Worm (Caenorhabditis elegans) whole organism, young adult: Measurements from ENCODE around the gene C16D9.5.

Source experiments
- F22D6.2 ChIP-seq: sonication (generic microtip); optimal IDR thresholded peaks from 2 replicates; lab custom pipeline; 2016; ENCODE audit warnings: mild to moderate bottlenecking, missing genetic modification characterization, missing compliant biosample characterization
- F33H1.4 ChIP-seq: fragments of 200-800 bp; sonication (Bioruptor generic); IDR thresholded peaks from 2 replicates; pipeline ENCODE4 v1.3.6; 2022; ENCODE audit warnings: missing genetic modification reagents, missing genetic modification characterization, missing compliant biosample characterization
- F39B2.1 ChIP-seq: fragments of 200-800 bp; sonication (Bioruptor generic); IDR thresholded peaks from 2 replicates; pipeline ENCODE4 v1.3.6; 2022; ENCODE audit warnings: missing genetic modification reagents, missing genetic modification characterization, missing compliant biosample characterization
- F52B5.7 ChIP-seq: sonication (generic microtip); optimal IDR thresholded peaks from 2 replicates; lab custom pipeline; 2016; ENCODE audit warnings: mild to moderate bottlenecking, missing genetic modification characterization, missing compliant biosample characterization
- F55B11.4 ChIP-seq: sonication (generic microtip); optimal IDR thresholded peaks from 2 replicates; lab custom pipeline; 2016; ENCODE audit warnings: missing compliant biosample characterization, missing genetic modification characterization, borderline replicate concordance; ENCODE audit not compliant: insufficient read depth
- F57C9.4 ChIP-seq: sonication (generic microtip); optimal IDR thresholded peaks from 2 replicates; lab custom pipeline; 2017; ENCODE audit warnings: mild to moderate bottlenecking, missing genetic modification characterization, missing compliant biosample characterization
- K11D2.4 ChIP-seq: fragments of 200-800 bp; sonication (Bioruptor generic); IDR thresholded peaks from 2 replicates; pipeline ENCODE4 v1.3.6; 2022; ENCODE audit warnings: missing genetic modification reagents, missing genetic modification characterization, missing compliant biosample characterization
- Y67H2A.10 ChIP-seq: fragments of 200-800 bp; sonication (Bioruptor generic); conservative IDR thresholded peaks from 2 replicates; pipeline ENCODE4 v1.3.6; 2022; ENCODE audit warnings: missing genetic modification reagents, missing genetic modification characterization, missing compliant biosample characterization
- aptf-2 ChIP-seq: fragments of 200-800 bp; sonication (Bioruptor generic); conservative IDR thresholded peaks from 2 replicates; pipeline ENCODE4 v1.3.6; 2022; ENCODE audit warnings: missing genetic modification reagents, missing genetic modification characterization, missing compliant biosample characterization
- attf-3 ChIP-seq: fragments of 200-800 bp; sonication (Bioruptor generic); conservative IDR thresholded peaks from 2 replicates; pipeline ENCODE4 v1.3.6; 2022; ENCODE audit warnings: missing genetic modification reagents, missing genetic modification characterization, missing compliant biosample characterization
- ccch-3 ChIP-seq: fragments of 200-800 bp; sonication (Bioruptor generic); optimal IDR thresholded peaks from 2 replicates; lab custom pipeline; 2018; ENCODE audit warnings: mild to moderate bottlenecking, missing genetic modification characterization, missing compliant biosample characterization
- ceh-79 ChIP-seq: sonication (generic microtip); optimal IDR thresholded peaks from 2 replicates; lab custom pipeline; 2017; ENCODE audit warnings: mild to moderate bottlenecking, missing genetic modification characterization, missing compliant biosample characterization
- dpff-1 ChIP-seq: sonication (generic microtip); optimal IDR thresholded peaks from 2 replicates; lab custom pipeline; 2017; ENCODE audit warnings: mild to moderate bottlenecking, missing genetic modification characterization, missing compliant biosample characterization
- efl-1 ChIP-seq: fragments of 150-350 bp; optimal IDR thresholded peaks from 2 replicates; lab custom pipeline; 2014; ENCODE audit warnings: missing biosample characterization, missing genetic modification reagents, missing genetic modification characterization
- hlh-12 ChIP-seq: sonication (generic microtip); optimal IDR thresholded peaks from 2 replicates; lab custom pipeline; 2016; ENCODE audit warnings: missing genetic modification characterization, missing compliant biosample characterization
- lin-35 ChIP-seq, 3 experiments: fragments of 150-350 bp in 2 of 3; sonication (generic microtip) in 1 of 3; optimal IDR thresholded peaks; 2 replicates each; lab custom pipeline; 2014 to 2018; ENCODE audit warnings: missing biosample characterization in 3 of 3, missing genetic modification characterization in 3 of 3, missing genetic modification reagents in 3 of 3
- lir-1 ChIP-seq: fragments of 200-800 bp; sonication (Bioruptor generic); conservative IDR thresholded peaks from 2 replicates; pipeline ENCODE4 v1.3.6; 2022; ENCODE audit warnings: missing genetic modification reagents, missing genetic modification characterization, missing compliant biosample characterization
- lsl-1 ChIP-seq: fragments of 200-800 bp; sonication (Bioruptor generic); optimal IDR thresholded peaks from 2 replicates; lab custom pipeline; 2018; ENCODE audit warnings: mild to moderate bottlenecking, missing genetic modification characterization, moderate library complexity, missing compliant biosample characterization
- lsy-27 ChIP-seq: sonication (generic microtip); optimal IDR thresholded peaks from 2 replicates; lab custom pipeline; 2017; ENCODE audit warnings: missing genetic modification characterization, mild to moderate bottlenecking, missing compliant biosample characterization, antibody characterized with exemption, missing genotype, borderline replicate concordance; ENCODE audit not compliant: insufficient read depth
- mcd-1 ChIP-seq: fragments of 200-800 bp; sonication (Bioruptor generic); IDR thresholded peaks from 2 replicates; pipeline ENCODE4 v1.3.6; 2022; ENCODE audit warnings: missing genetic modification reagents, missing genetic modification characterization, missing compliant biosample characterization
- mel-28 ChIP-seq: sonication (generic microtip); optimal IDR thresholded peaks from 2 replicates; lab custom pipeline; 2016; ENCODE audit warnings: borderline replicate concordance, mild to moderate bottlenecking, missing genetic modification characterization, missing compliant biosample characterization
- mxl-1 ChIP-seq: sonication (generic microtip); optimal IDR thresholded peaks from 2 replicates; lab custom pipeline; 2016; ENCODE audit warnings: missing genetic modification characterization, missing compliant biosample characterization
- nhr-179 ChIP-seq: sonication (generic microtip); optimal IDR thresholded peaks from 2 replicates; lab custom pipeline; 2016; ENCODE audit warnings: mild to moderate bottlenecking, missing genetic modification characterization, missing compliant biosample characterization
- rec-8 ChIP-seq, 2 experiments: sonication (generic microtip); optimal IDR thresholded peaks; 2 replicates each; lab custom pipeline; 2016; ENCODE audit warnings: mild to moderate bottlenecking in 2 of 2, missing genetic modification characterization in 2 of 2, missing genetic modification reagents in 2 of 2, missing genotype in 2 of 2, missing biosample characterization in 1 of 2, missing compliant biosample characterization in 1 of 2, moderate library complexity in 1 of 2
- sea-2 ChIP-seq: fragments of 200-800 bp; sonication (Bioruptor generic); IDR thresholded peaks from 2 replicates; pipeline ENCODE4 v1.3.6; 2022; ENCODE audit warnings: missing genetic modification characterization, missing compliant biosample characterization
- snpc-4 ChIP-seq, 5 experiments: fragments of 150-350 bp in 1 of 5; sonication (generic microtip) in 4 of 5; optimal IDR thresholded peaks; 2 replicates each; lab custom pipeline; 2014 to 2018; ENCODE audit warnings: missing genetic modification characterization in 5 of 5, missing biosample characterization in 3 of 5, antibody characterized with exemption in 2 of 5, mild to moderate bottlenecking in 2 of 5, missing compliant biosample characterization in 2 of 5, missing genotype in 2 of 5, moderate library complexity in 2 of 5, missing genetic modification reagents in 1 of 5
- somi-1 ChIP-seq: fragments of 200-800 bp; sonication (Bioruptor generic); optimal IDR thresholded peaks from 2 replicates; lab custom pipeline; 2018; ENCODE audit warnings: mild to moderate bottlenecking, missing genetic modification characterization, missing compliant biosample characterization
- sptf-2 ChIP-seq: fragments of 200-800 bp; sonication (Bioruptor generic); optimal IDR thresholded peaks from 2 replicates; lab custom pipeline; 2018; ENCODE audit warnings: mild to moderate bottlenecking, missing genetic modification characterization, missing compliant biosample characterization
- xnd-1 ChIP-seq: sonication (generic microtip); optimal IDR thresholded peaks from 2 replicates; lab custom pipeline; 2016; ENCODE audit warnings: missing genotype, missing genetic modification reagents, missing genetic modification characterization, missing compliant biosample characterization
- zim-3 ChIP-seq: sonication (generic microtip); optimal IDR thresholded peaks from 2 replicates; lab custom pipeline; 2017; ENCODE audit warnings: mild to moderate bottlenecking, missing genetic modification characterization, moderate library complexity, missing compliant biosample characterization
- ztf-3 ChIP-seq: fragments of 200-800 bp; sonication (Bioruptor generic); optimal IDR thresholded peaks from 2 replicates; lab custom pipeline; 2018; ENCODE audit warnings: mild to moderate bottlenecking, missing genetic modification characterization, missing compliant biosample characterization
- ztf-6 ChIP-seq: fragments of 200-800 bp; sonication (Bioruptor generic); IDR thresholded peaks from 2 replicates; pipeline ENCODE4 v1.3.6; 2022; ENCODE audit warnings: missing genetic modification reagents, missing genetic modification characterization, missing compliant biosample characterization

C16D9.5 gene

ce11 chrV:8223417-8223816, 21.9 kb downstream of the C16D9.5 start (continued):
- TF ChIP-seq mcd-1, result no peak
- TF ChIP-seq xnd-1 (tag; lab: Kevin White, UChicago), result no peak
- TF ChIP-seq lsl-1 (GFP tag; lab: Kevin White, UChicago), result peak; percentile 10
- no peak for TF ChIP-seq F52B5.7 (tag; lab: Kevin White, UChicago)
- no peak for TF ChIP-seq mxl-1 (tag; lab: Kevin White, UChicago)
- TF ChIP-seq ztf-3 (GFP tag; lab: Kevin White, UChicago), result no peak
- TF ChIP-seq lir-1 (GFP tag; lab: Robert Waterston, UW), result no peak
- no peak for TF ChIP-seq aptf-2 (GFP tag; lab: Robert Waterston, UW)
- TF ChIP-seq attf-3 (GFP tag; lab: Robert Waterston, UW), result no peak
- TF ChIP-seq K11D2.4, result no peak
- TF ChIP-seq dpff-1 (tag; lab: Kevin White, UChicago), result no peak
- no peak for TF ChIP-seq somi-1 (GFP tag; lab: Kevin White, UChicago)
- no peak for TF ChIP-seq zim-3
- no peak for TF ChIP-seq ztf-6 (GFP tag; lab: Robert Waterston, UW)
- TF ChIP-seq Y67H2A.10, result no peak
- TF ChIP-seq ccch-3 (GFP tag; lab: Kevin White, UChicago), result no peak

- TF ChIP-seq F33H1.4 (GFP tag; lab: Robert Waterston, UW) (no peak), efl-1 (GFP tag; lab: Kevin White, UChicago) (peak; percentile 36), sptf-2 (no peak), F57C9.4 (tag; lab: Kevin White, UChicago) (no peak), attf-3 (GFP tag; lab: Robert Waterston, UW) (peak; percentile 94), nhr-179 (tag; lab: Kevin White, UChicago) (no peak), lin-35 (GFP tag; optimal IDR thresholded peaks at IDR 0.05; lab: Kevin White, UChicago) (no peak), F55B11.4 (tag; lab: Kevin White, UChicago) (no peak), ceh-79 (tag; lab: Kevin White, UChicago) (no peak), hlh-12 (no peak), F39B2.1 (GFP tag; lab: Robert Waterston, UW) (no peak), lsy-27 (tag; lab: Kevin White, UChicago) (no peak), snpc-4 (GFP tag; optimal IDR thresholded peaks at IDR 0.05; lab: Kevin White, UChicago) (peak; percentile 11), snpc-4 (tag; optimal IDR thresholded peaks at IDR 0.05; lab: Kevin White, UChicago) (peak in 1 of 4 experiments; percentile 30), rec-8 (tag; optimal IDR thresholded peaks at IDR 0.05; lab: Kevin White, UChicago) (no peak), lir-1 (GFP tag; lab: Robert Waterston, UW) (no peak), sea-2 (no peak)
Observed at ce11 chrV:8221083-8221538, 24.2 kb downstream of the C16D9.5 start, which contains the start of the genes cogc-6 and air-1. Gene cogc-6, minus strand, starts transcription at chrV:8221316. Gene air-1, plus strand, starts transcription at chrV:8221488.

- TF ChIP-seq nhr-179 (tag; lab: Kevin White, UChicago), result no peak
- TF ChIP-seq F22D6.2 (tag; lab: Kevin White, UChicago), result no peak
- TF ChIP-seq lsl-1 (GFP tag; lab: Kevin White, UChicago), result no peak
- no peak for TF ChIP-seq mel-28 (tag; lab: Kevin White, UChicago)
- TF ChIP-seq F55B11.4 (tag; lab: Kevin White, UChicago), result no peak
Observed at ce11 chrV:8219550-8219949, 25.8 kb downstream of the C16D9.5 start.
